Fruit fly (Drosophila melanogaster): ENCODE results near the gene mdy.

- TF ChIP-seq psq (optimal IDR thresholded peaks at IDR 0.05): no peak
- TF ChIP-seq Dll (optimal IDR thresholded peaks at IDR 0.05): no peak
- TF ChIP-seq EcR (GFP tag; optimal IDR thresholded peaks at IDR 0.05): no peak
- TF ChIP-seq usp (GFP tag; optimal IDR thresholded peaks at IDR 0.05): no peak
- no peak for TF ChIP-seq pan (optimal IDR thresholded peaks at IDR 0.05)
- no peak for TF ChIP-seq CG8478 (optimal IDR thresholded peaks at IDR 0.05)
Observed at dm6 chr2L:16834402-16834801, 17.9 kb downstream of the mdy start, which contains the start of gene CG13282.
